Fruit fly (Drosophila melanogaster) whole organism, embryonic: Measurements from ENCODE around the gene dbe.
A peak's percentile ranks its signal among the peaks of the same experiment; 100 is the strongest.

ENCODE experiments used
- Ada2b ChIP-seq: fragments of 200-800 bp; sonication (Bioruptor generic); IDR thresholded peaks from 2 replicates; pipeline ENCODE4 v1.3.6; 2022; ENCODE audit warnings: missing biosample characterization, missing genetic modification characterization
- CG1024 ChIP-seq: fragments of 200-800 bp; sonication (Bioruptor generic); IDR thresholded peaks from 2 replicates; pipeline ENCODE4 v1.3.6; 2022; ENCODE audit warnings: missing biosample characterization, missing genetic modification characterization
- CG10565 ChIP-seq: fragments of 200-800 bp; sonication (Bioruptor generic); optimal IDR thresholded peaks from 3 replicates; lab custom pipeline; 2016; ENCODE audit warnings: missing biosample characterization, mild to moderate bottlenecking, missing genetic modification characterization
- CG11247 ChIP-seq: fragments of 200-800 bp; sonication (Bioruptor generic); IDR thresholded peaks from 2 replicates; pipeline ENCODE4 v1.3.6; 2022; ENCODE audit warnings: missing biosample characterization, missing genetic modification characterization
- CG12219 ChIP-seq: fragments of 200-800 bp; sonication (Bioruptor generic); optimal IDR thresholded peaks from 3 replicates; lab custom pipeline; 2018; ENCODE audit warnings: missing biosample characterization, mild to moderate bottlenecking, missing genetic modification characterization
- CG14014 ChIP-seq: fragments of 200-800 bp; sonication (Bioruptor generic); IDR thresholded peaks from 2 replicates; pipeline ENCODE4 v1.3.6; 2022; ENCODE audit warnings: missing biosample characterization, missing genetic modification characterization
- CG14860 ChIP-seq: fragments of 200-800 bp; sonication (Bioruptor generic); IDR thresholded peaks from 3 replicates; pipeline ENCODE4 v1.3.6; 2022; ENCODE audit warnings: missing biosample characterization, missing genetic modification characterization; ENCODE audit not compliant: partially characterized antibody
- CG1529 ChIP-seq: fragments of 200-800 bp; sonication (Bioruptor generic); optimal IDR thresholded peaks from 3 replicates; lab custom pipeline; 2018; ENCODE audit warnings: missing biosample characterization, missing genetic modification characterization
- CG16813 ChIP-seq: fragments of 200-800 bp; sonication (Bioruptor generic); IDR thresholded peaks from 3 replicates; pipeline ENCODE4 v1.3.6; 2022; ENCODE audit warnings: missing biosample characterization, missing genetic modification characterization; ENCODE audit not compliant: partially characterized antibody
- CG17359 ChIP-seq: fragments of 200-800 bp; sonication (Bioruptor generic); optimal IDR thresholded peaks from 3 replicates; lab custom pipeline; 2018; ENCODE audit warnings: missing biosample characterization, mild to moderate bottlenecking, missing genetic modification characterization, moderate library complexity
- CG17385 ChIP-seq: fragments of 200-800 bp; sonication (Bioruptor generic); optimal IDR thresholded peaks from 3 replicates; lab custom pipeline; 2018; ENCODE audit warnings: missing biosample characterization, mild to moderate bottlenecking, missing genetic modification characterization
- CG17568 ChIP-seq: fragments of 200-800 bp; sonication (Bioruptor generic); optimal IDR thresholded peaks from 2 replicates; lab custom pipeline; 2018; ENCODE audit warnings: missing biosample characterization, mild to moderate bottlenecking, missing genetic modification characterization, moderate library complexity
- CG2712 ChIP-seq: fragments of 200-800 bp; optimal IDR thresholded peaks from 3 replicates; lab custom pipeline; 2019; ENCODE audit warnings: missing biosample characterization, mild to moderate bottlenecking, missing genetic modification characterization, moderate library complexity
- CG30020 ChIP-seq: fragments of 200-800 bp; optimal IDR thresholded peaks from 2 replicates; lab custom pipeline; 2019; ENCODE audit warnings: missing biosample characterization, mild to moderate bottlenecking, missing genetic modification characterization, moderate library complexity
- CG4820 ChIP-seq: fragments of 200-800 bp; sonication (Bioruptor generic); optimal IDR thresholded peaks from 3 replicates; lab custom pipeline; 2016; ENCODE audit warnings: missing biosample characterization, missing genetic modification characterization
- CG7357 ChIP-seq: fragments of 200-800 bp; sonication (Bioruptor generic); IDR thresholded peaks from 3 replicates; pipeline ENCODE4 v1.3.6; 2022; ENCODE audit warnings: missing biosample characterization, missing genetic modification characterization
- CG7556 ChIP-seq: fragments of 200-800 bp; sonication (Bioruptor generic); optimal IDR thresholded peaks from 2 replicates; lab custom pipeline; 2017; ENCODE audit warnings: missing biosample characterization, mild to moderate bottlenecking, missing genetic modification characterization
- CG7987 ChIP-seq: fragments of 200-800 bp; sonication (Bioruptor generic); optimal IDR thresholded peaks from 2 replicates; lab custom pipeline; 2018; ENCODE audit warnings: missing biosample characterization, mild to moderate bottlenecking, missing genetic modification characterization, moderate library complexity
- CHES-1-like ChIP-seq: fragments of 200-800 bp; sonication (Bioruptor generic); optimal IDR thresholded peaks from 2 replicates; lab custom pipeline; 2016; ENCODE audit warnings: missing biosample characterization, missing genetic modification characterization
- Dbx ChIP-seq: fragments of 200-800 bp; sonication (Bioruptor generic); IDR thresholded peaks from 3 replicates; pipeline ENCODE4 v1.3.6; 2022; ENCODE audit warnings: missing biosample characterization, missing genetic modification characterization
- Dfd ChIP-seq, 2 experiments: fragments of >200 bp; optimal IDR thresholded peaks; 2 replicates each; lab custom pipeline; 2017; ENCODE audit warnings: missing biosample characterization in 2 of 2, missing genetic modification characterization in 2 of 2
- Dip2 ChIP-seq: fragments of 200-800 bp; sonication (Bioruptor generic); IDR thresholded peaks from 2 replicates; pipeline ENCODE4 v1.3.6; 2022; ENCODE audit warnings: missing biosample characterization, missing genetic modification characterization
- Dll ChIP-seq: fragments of 200-800 bp; sonication (Bioruptor generic); IDR thresholded peaks from 4 replicates; pipeline ENCODE4 v1.3.6; 2022; ENCODE audit warnings: missing biosample characterization, missing genetic modification characterization; ENCODE audit not compliant: partially characterized antibody
- Eip74EF ChIP-seq, 2 experiments: fragments of 200-800 bp in 1 of 2; fragments of >200 bp in 1 of 2; sonication (Bioruptor generic) in 1 of 2; optimal IDR thresholded peaks; 2 replicates each; lab custom pipeline; 2017 to 2019; ENCODE audit warnings: missing biosample characterization in 2 of 2, missing genetic modification characterization in 2 of 2, mild to moderate bottlenecking in 1 of 2, moderate library complexity in 1 of 2
- Gsc ChIP-seq: fragments of 200-800 bp; sonication (Bioruptor generic); IDR thresholded peaks from 2 replicates; pipeline ENCODE4 v1.3.6; 2022; ENCODE audit warnings: missing biosample characterization, missing genetic modification characterization
- Hr3 ChIP-seq: fragments of 200-800 bp; sonication (Bioruptor generic); optimal IDR thresholded peaks from 3 replicates; lab custom pipeline; 2016; ENCODE audit warnings: missing biosample characterization, missing genetic modification characterization
- Kr ChIP-seq: fragments of 200-800 bp; sonication (Bioruptor generic); optimal IDR thresholded peaks from 2 replicates; lab custom pipeline; 2017; ENCODE audit warnings: missing biosample characterization, mild to moderate bottlenecking, missing genetic modification characterization
- Lpt ChIP-seq: fragments of >200 bp; optimal IDR thresholded peaks from 2 replicates; lab custom pipeline; 2018; ENCODE audit warnings: missing biosample characterization, missing genetic modification characterization
- Mad ChIP-seq: fragments of 200-800 bp; sonication (Bioruptor generic); optimal IDR thresholded peaks from 2 replicates; lab custom pipeline; 2016; ENCODE audit warnings: missing biosample characterization, missing genetic modification characterization
- NC2α ChIP-seq: fragments of 200-800 bp; sonication (Bioruptor generic); optimal IDR thresholded peaks from 2 replicates; lab custom pipeline; 2016; ENCODE audit warnings: missing biosample characterization, missing genetic modification characterization
- Nf-YA ChIP-seq: fragments of 200-800 bp; sonication (Bioruptor generic); IDR thresholded peaks from 2 replicates; pipeline ENCODE4 v1.3.6; 2022; ENCODE audit warnings: missing biosample characterization, missing genetic modification characterization
- Pdp1 ChIP-seq, 2 experiments: fragments of 200-800 bp; sonication (Bioruptor generic); optimal IDR thresholded peaks; 3 replicates each; lab custom pipeline; 2016; ENCODE audit warnings: missing biosample characterization in 2 of 2, missing genetic modification characterization in 2 of 2, mild to moderate bottlenecking in 1 of 2, moderate library complexity in 1 of 2
- Rfx ChIP-seq: fragments of 200-800 bp; sonication (Bioruptor generic); IDR thresholded peaks from 2 replicates; pipeline ENCODE4 v1.3.6; 2022; ENCODE audit warnings: missing biosample characterization, missing genetic modification characterization
- Sin3A ChIP-seq: fragments of >200 bp; optimal IDR thresholded peaks from 2 replicates; lab custom pipeline; 2018
- cwo ChIP-seq: fragments of 200-800 bp; sonication (Bioruptor generic); optimal IDR thresholded peaks from 3 replicates; lab custom pipeline; 2017; ENCODE audit warnings: missing biosample characterization, missing genetic modification characterization, mild to moderate bottlenecking, moderate library complexity, missing genetic modification reagents
- disco-r ChIP-seq: fragments of 200-800 bp; sonication (Bioruptor generic); optimal IDR thresholded peaks from 2 replicates; lab custom pipeline; 2016; ENCODE audit warnings: missing biosample characterization, missing genetic modification characterization
- kay ChIP-seq: fragments of 200-800 bp; sonication (Bioruptor generic); optimal IDR thresholded peaks from 2 replicates; lab custom pipeline; 2016; ENCODE audit warnings: missing biosample characterization, missing genetic modification characterization
- lab ChIP-seq: fragments of 200-800 bp; sonication (Bioruptor generic); optimal IDR thresholded peaks from 3 replicates; lab custom pipeline; 2017; ENCODE audit warnings: missing biosample characterization, missing genetic modification characterization, mild to moderate bottlenecking, moderate library complexity, missing genetic modification reagents
- oc ChIP-seq: fragments of 200-800 bp; sonication (Bioruptor generic); optimal IDR thresholded peaks from 2 replicates; lab custom pipeline; 2018; ENCODE audit warnings: missing biosample characterization, mild to moderate bottlenecking, missing genetic modification characterization, moderate library complexity
- prd ChIP-seq, 3 experiments: fragments of >200 bp in 2 of 3; fragments of 200-800 bp in 1 of 3; sonication (Bioruptor generic) in 1 of 3; optimal IDR thresholded peaks in 2 of 3; IDR thresholded peaks in 1 of 3; 2 replicates in 2 of 3; 3 replicates in 1 of 3; pipeline versions ENCODE4 v1.3.6 to Lab custom; 2017 to 2022; ENCODE audit warnings: missing biosample characterization in 1 of 3, missing genetic modification characterization in 1 of 3
- row ChIP-seq: fragments of 200-800 bp; sonication (Bioruptor generic); IDR thresholded peaks from 3 replicates; pipeline ENCODE4 v1.3.6; 2022; ENCODE audit warnings: missing biosample characterization, missing genetic modification characterization
- slp2 ChIP-seq: fragments of 200-800 bp; sonication (Bioruptor generic); optimal IDR thresholded peaks from 2 replicates; lab custom pipeline; 2016; ENCODE audit warnings: missing biosample characterization, missing genetic modification characterization
- trem ChIP-seq: fragments of 200-800 bp; optimal IDR thresholded peaks from 3 replicates; lab custom pipeline; 2019; ENCODE audit warnings: missing biosample characterization, mild to moderate bottlenecking, missing genetic modification characterization, moderate library complexity
- vvl ChIP-seq: fragments of 200-800 bp; sonication (Bioruptor generic); IDR thresholded peaks from 2 replicates; pipeline ENCODE4 v1.3.6; 2022; ENCODE audit warnings: missing biosample characterization, missing genetic modification characterization

dbe gene

dm6 chr2L:867899-868605 lies 1.6 kb downstream of the dbe start, which contains the start of gene aru (continued):
- TF ChIP-seq Eip74EF (GFP tag; optimal IDR thresholded peaks at IDR 0.05; lab: Kevin White, UChicago): peak in 1 of 2 experiments; percentile 31
- TF ChIP-seq CG10565: no peak
- peak; percentile 12 for TF ChIP-seq trem (tag; lab: Kevin White, UChicago)
- TF ChIP-seq CG14014: peak; percentile 16; the same call in 1 of the 2 replicates
- no peak for TF ChIP-seq Sin3A (lab: Kevin White, UChicago)
- TF ChIP-seq Gsc (GFP tag; lab: Robert Waterston, UW): no peak
- no peak for TF ChIP-seq CG16813 (GFP tag; lab: Robert Waterston, UW)
- TF ChIP-seq Dll (GFP tag; lab: Robert Waterston, UW): no peak; the same call in 3 of the 4 replicates
- TF ChIP-seq CG17385 (GFP tag; lab: Kevin White, UChicago): peak; percentile 46
- no peak for TF ChIP-seq Hr3
- no peak for TF ChIP-seq CG11247 (GFP tag; lab: Robert Waterston, UW)
- no peak for TF ChIP-seq Mad (GFP tag; lab: Kevin White, UChicago)
- TF ChIP-seq Dfd (GFP tag; optimal IDR thresholded peaks at IDR 0.05; lab: Kevin White, UChicago): no peak
- TF ChIP-seq CG7987 (GFP tag; lab: Kevin White, UChicago): peak; percentile 60
- TF ChIP-seq CG30020 (tag; lab: Kevin White, UChicago): no peak
- peak; percentile 32 for TF ChIP-seq CG12219 (GFP tag; lab: Kevin White, UChicago)
- TF ChIP-seq CG4820: no peak
- peak; percentile 29 for TF ChIP-seq CG7556 (GFP tag; lab: Kevin White, UChicago)
- TF ChIP-seq CG14860 (GFP tag; lab: Robert Waterston, UW): no peak
- TF ChIP-seq slp2 (GFP tag; lab: Kevin White, UChicago): no peak
- peak; percentile 11 for TF ChIP-seq CHES-1-like (GFP tag; lab: Kevin White, UChicago)
- peak; percentile 68; the same call in 1 of the 3 replicates for TF ChIP-seq Dbx (GFP tag; lab: Robert Waterston, UW)
- no peak for TF ChIP-seq CG1529 (GFP tag; lab: Kevin White, UChicago)
- peak; percentile 51 for TF ChIP-seq CG17359
- TF ChIP-seq CG7357: no peak
- TF ChIP-seq Ada2b (GFP tag; lab: Robert Waterston, UW): peak; percentile 32; the same call in 1 of the 2 replicates
- TF ChIP-seq prd (optimal IDR thresholded peaks at IDR 0.05; lab: Kevin White, UChicago): no peak
- TF ChIP-seq prd (GFP tag; IDR thresholded peaks at IDR 0.05; lab: Robert Waterston, UW): 0 out of 3 replicates have a peak, but pooled peaks have one; percentile 15
- peak; percentile 75 for TF ChIP-seq oc (tag; lab: Kevin White, UChicago)
- TF ChIP-seq kay (GFP tag; lab: Kevin White, UChicago): no peak
- peak; percentile 29; the same call in 1 of the 2 replicates for TF ChIP-seq Rfx
- TF ChIP-seq CG17568 (GFP tag; lab: Kevin White, UChicago): peak; percentile 67
- TF ChIP-seq Lpt (GFP tag; lab: Kevin White, UChicago): peak; percentile 4
- 0 out of 2 replicates have a peak, but pooled peaks have one; percentile 18 for TF ChIP-seq Nf-YA (GFP tag; lab: Robert Waterston, UW)
- peak; percentile 63 for TF ChIP-seq lab (GFP tag; lab: Kevin White, UChicago)
- TF ChIP-seq Kr (GFP tag; lab: Kevin White, UChicago): no peak
- no peak for TF ChIP-seq NC2α (GFP tag; lab: Kevin White, UChicago)
- peak in 1 of 2 experiments; percentile 23 for TF ChIP-seq Pdp1 (GFP tag; optimal IDR thresholded peaks at IDR 0.05; lab: Kevin White, UChicago)
- TF ChIP-seq vvl (GFP tag; lab: Robert Waterston, UW): peak; percentile 70; the same call in 1 of the 2 replicates
- peak; percentile 55 for TF ChIP-seq CG2712
- TF ChIP-seq disco-r (GFP tag; lab: Kevin White, UChicago): no peak
- TF ChIP-seq row (GFP tag; lab: Robert Waterston, UW): peak; percentile 68
- no peak; the same call in 1 of the 2 replicates for TF ChIP-seq CG1024 (GFP tag; lab: Robert Waterston, UW)
- no peak for TF ChIP-seq Dip2 (GFP tag; lab: Robert Waterston, UW)
- TF ChIP-seq cwo: peak; percentile 55
